Worm (Caenorhabditis elegans) whole organism, late embryonic: ENCODE data around the gene srx-50.

Experiments
- ama-1 ChIP-seq: fragments of 150-350 bp; optimal IDR thresholded peaks from 2 replicates; lab custom pipeline; 2014
- ceh-18 ChIP-seq: sonication (generic microtip); optimal IDR thresholded peaks from 2 replicates; lab custom pipeline; 2016; ENCODE audit warnings: missing genetic modification characterization, missing compliant biosample characterization
- ceh-34 ChIP-seq: sonication (generic microtip); optimal IDR thresholded peaks from 2 replicates; lab custom pipeline; 2016; ENCODE audit warnings: mild to moderate bottlenecking, missing genetic modification characterization, missing compliant biosample characterization
- ceh-9 ChIP-seq: sonication (generic microtip); optimal IDR thresholded peaks from 2 replicates; lab custom pipeline; 2016; ENCODE audit warnings: mild to moderate bottlenecking, missing genetic modification characterization, inconsistent platforms, missing compliant biosample characterization
- hlh-6 ChIP-seq: sonication (generic microtip); optimal IDR thresholded peaks from 2 replicates; lab custom pipeline; 2016; ENCODE audit warnings: missing genotype, missing genetic modification characterization, missing compliant biosample characterization
- pros-1 ChIP-seq: fragments of 150-350 bp; optimal IDR thresholded peaks from 2 replicates; lab custom pipeline; 2014; ENCODE audit warnings: missing biosample characterization, missing genetic modification reagents, missing genetic modification characterization
- rnt-1 ChIP-seq: sonication (generic microtip); optimal IDR thresholded peaks from 2 replicates; lab custom pipeline; 2016; ENCODE audit warnings: missing genetic modification characterization, missing compliant biosample characterization
- sox-4 ChIP-seq: sonication (generic microtip); optimal IDR thresholded peaks from 2 replicates; lab custom pipeline; 2017; ENCODE audit warnings: mild to moderate bottlenecking, missing genetic modification characterization, inconsistent platforms, missing compliant biosample characterization
- unc-86 ChIP-seq: sonication (generic microtip); optimal IDR thresholded peaks from 2 replicates; lab custom pipeline; 2016; ENCODE audit warnings: missing genetic modification characterization, missing compliant biosample characterization

DNA sequence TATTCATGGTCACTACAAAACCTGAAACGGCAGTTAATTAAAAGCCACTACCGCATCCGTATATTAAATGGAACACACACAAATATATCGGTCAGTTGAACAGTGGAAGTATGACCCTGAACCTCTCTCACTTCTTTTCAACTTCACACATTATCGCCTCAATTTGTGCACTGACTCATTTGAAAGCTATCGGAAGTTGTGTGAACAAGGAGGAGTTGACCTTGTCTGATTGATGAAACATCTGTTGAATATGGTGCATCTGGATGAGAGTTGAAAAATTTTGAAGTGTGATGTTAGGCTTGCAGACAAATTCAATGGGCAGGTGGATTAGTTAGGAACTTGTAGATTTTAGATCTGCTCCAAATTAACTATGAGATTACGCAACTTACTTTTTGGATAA is 39.7 kb downstream of the srx-50 start:
- TF ChIP-seq sox-4 (tag; lab: Kevin White, UChicago) (no peak), ceh-9 (tag; lab: Kevin White, UChicago) (no peak), rnt-1 (no peak), unc-86 (tag; lab: Kevin White, UChicago) (no peak), ama-1 (lab: Kevin White, UChicago) (no peak), pros-1 (no peak), ceh-18 (tag; lab: Kevin White, UChicago) (no peak), ceh-34 (tag; lab: Kevin White, UChicago) (no peak), hlh-6 (tag; lab: Kevin White, UChicago) (no peak)
